Worm (Caenorhabditis elegans) whole organism, L1 larva: Measurements from ENCODE around the gene F37C12.14.

Source experiments
- aly-2 ChIP-seq: fragments of 150-350 bp; optimal IDR thresholded peaks from 2 replicates; lab custom pipeline; 2014; ENCODE audit warnings: missing biosample characterization, missing genetic modification characterization
- mdl-1 ChIP-seq, 2 experiments: fragments of 150-350 bp; optimal IDR thresholded peaks; 2 replicates each; lab custom pipeline; 2014 to 2017; ENCODE audit warnings: missing biosample characterization in 2 of 2, missing genetic modification characterization in 2 of 2, inconsistent platforms in 1 of 2
- pag-3 ChIP-seq: sonication (generic microtip); optimal IDR thresholded peaks from 2 replicates; lab custom pipeline; 2017; ENCODE audit warnings: missing genetic modification characterization, mild to moderate bottlenecking, missing compliant biosample characterization, antibody characterized with exemption, borderline replicate concordance; ENCODE audit not compliant: insufficient read depth
- snpc-4 ChIP-seq: fragments of 150-350 bp; optimal IDR thresholded peaks from 2 replicates; lab custom pipeline; 2014; ENCODE audit warnings: missing biosample characterization, missing genetic modification characterization

ce11 chrIII:7201378-7202256 is 16.2 kb upstream of the F37C12.14 start, which contains the start of gene dpy-31:
- no peak for TF ChIP-seq snpc-4 (tag; lab: Kevin White, UChicago)
- no peak for TF ChIP-seq aly-2 (tag; lab: Kevin White, UChicago)
- no peak for TF ChIP-seq pag-3 (tag; lab: Kevin White, UChicago)
- TF ChIP-seq mdl-1 (tag; optimal IDR thresholded peaks at IDR 0.05; lab: Kevin White, UChicago), result no peak
